Fruit fly (Drosophila melanogaster) Kc167 (cell line): Measurements from ENCODE around the gene CG6962.

Experiments used
- Myc ChIP-seq: fragments of >200 bp; optimal IDR thresholded peaks from 2 replicates; lab custom pipeline; 2017; ENCODE audit warnings: missing external identifiers
- Sin3A ChIP-seq: fragments of >200 bp; optimal IDR thresholded peaks from 2 replicates; lab custom pipeline; 2018; ENCODE audit warnings: missing external identifiers
- h ChIP-seq: fragments of >200 bp; optimal IDR thresholded peaks from 3 replicates; lab custom pipeline; 2018; ENCODE audit warnings: missing external identifiers
- insv ChIP-seq: fragments of >200 bp; optimal IDR thresholded peaks from 3 replicates; lab custom pipeline; 2018; ENCODE audit warnings: missing external identifiers
- psq ChIP-seq: fragments of >200 bp; optimal IDR thresholded peaks from 2 replicates; lab custom pipeline; 2017; ENCODE audit warnings: missing external identifiers
- ttk ChIP-seq: sonication (Bioruptor generic); optimal IDR thresholded peaks from 2 replicates; lab custom pipeline; 2017; ENCODE audit warnings: missing external identifiers

The CG6962 gene

dm6 chr3R:11872692-11873091, 9.6 kb downstream of the CG6962 start:
- no peak for TF ChIP-seq insv (lab: Kevin White, UChicago)

- no peak for TF ChIP-seq insv (lab: Kevin White, UChicago)
- TF ChIP-seq psq (lab: Kevin White, UChicago): no peak
- no peak for TF ChIP-seq Myc (lab: Kevin White, UChicago)
- TF ChIP-seq ttk (lab: Kevin White, UChicago): no peak
- no peak for TF ChIP-seq Sin3A (lab: Kevin White, UChicago)
- no peak for TF ChIP-seq h (lab: Kevin White, UChicago)
Measured at dm6 chr3R:11870135-11870534, 12.2 kb downstream of the CG6962 start.

- TF ChIP-seq ttk (lab: Kevin White, UChicago) (no peak), insv (lab: Kevin White, UChicago) (no peak), h (lab: Kevin White, UChicago) (no peak), psq (lab: Kevin White, UChicago) (no peak), Sin3A (lab: Kevin White, UChicago) (no peak), Myc (lab: Kevin White, UChicago) (no peak)
Measured at dm6 chr3R:11869675-11870074, 12.7 kb downstream of the CG6962 start.

- TF ChIP-seq Sin3A (lab: Kevin White, UChicago) (no peak), ttk (lab: Kevin White, UChicago) (no peak), insv (lab: Kevin White, UChicago) (no peak), h (lab: Kevin White, UChicago) (no peak), psq (lab: Kevin White, UChicago) (no peak), Myc (lab: Kevin White, UChicago) (no peak)
Measured at dm6 chr3R:11869169-11869568, 13.2 kb downstream of the CG6962 start, which contains the start of gene CG6959. TSS of gene CG6959 (minus strand) at chr3R:11869460.

- TF ChIP-seq h (lab: Kevin White, UChicago) (no peak), Sin3A (lab: Kevin White, UChicago) (no peak), Myc (lab: Kevin White, UChicago) (no peak), ttk (lab: Kevin White, UChicago) (no peak), psq (lab: Kevin White, UChicago) (no peak), insv (lab: Kevin White, UChicago) (no peak)
Measured at dm6 chr3R:11868562-11868961, 13.8 kb downstream of the CG6962 start.

dm6 chr3R:11865132-11865531, 17.2 kb downstream of the CG6962 start:
- TF ChIP-seq insv (lab: Kevin White, UChicago) (no peak), ttk (lab: Kevin White, UChicago) (no peak), psq (lab: Kevin White, UChicago) (no peak), Sin3A (lab: Kevin White, UChicago) (no peak), Myc (lab: Kevin White, UChicago) (no peak), h (lab: Kevin White, UChicago) (no peak)

- TF ChIP-seq Myc (lab: Kevin White, UChicago) (no peak), h (lab: Kevin White, UChicago) (no peak), Sin3A (lab: Kevin White, UChicago) (no peak), ttk (lab: Kevin White, UChicago) (no peak), insv (lab: Kevin White, UChicago) (no peak), psq (lab: Kevin White, UChicago) (no peak)
Measured at dm6 chr3R:11859534-11860254, 22.6 kb downstream of the CG6962 start.

dm6 chr3R:11859103-11859502, 23.2 kb downstream of the CG6962 start:
- TF ChIP-seq h (lab: Kevin White, UChicago) (no peak), insv (lab: Kevin White, UChicago) (no peak), ttk (lab: Kevin White, UChicago) (no peak), psq (lab: Kevin White, UChicago) (no peak), Sin3A (lab: Kevin White, UChicago) (no peak), Myc (lab: Kevin White, UChicago) (no peak)

- TF ChIP-seq ttk (lab: Kevin White, UChicago) (no peak), insv (lab: Kevin White, UChicago) (no peak), Myc (lab: Kevin White, UChicago) (no peak), psq (lab: Kevin White, UChicago) (no peak), h (lab: Kevin White, UChicago) (no peak), Sin3A (lab: Kevin White, UChicago) (no peak)
Measured at dm6 chr3R:11856295-11856694, 26.0 kb downstream of the CG6962 start.

- TF ChIP-seq Sin3A (lab: Kevin White, UChicago): no peak
- no peak for TF ChIP-seq psq (lab: Kevin White, UChicago)
- TF ChIP-seq insv (lab: Kevin White, UChicago): no peak
- TF ChIP-seq Myc (lab: Kevin White, UChicago): no peak
- no peak for TF ChIP-seq h (lab: Kevin White, UChicago)
- TF ChIP-seq ttk (lab: Kevin White, UChicago): no peak
Measured at dm6 chr3R:11855156-11855555, 27.2 kb downstream of the CG6962 start.

dm6 chr3R:11851939-11852338, 30.4 kb downstream of the CG6962 start:
- no peak for TF ChIP-seq Myc (lab: Kevin White, UChicago)
- TF ChIP-seq Sin3A (lab: Kevin White, UChicago): no peak
- TF ChIP-seq psq (lab: Kevin White, UChicago): no peak
- TF ChIP-seq ttk (lab: Kevin White, UChicago): no peak
- TF ChIP-seq h (lab: Kevin White, UChicago): no peak
- TF ChIP-seq insv (lab: Kevin White, UChicago): no peak
